Worm (Caenorhabditis elegans) whole organism, young adult: ENCODE data around the gene F44E5.2.

Experiments
- B0019.2 ChIP-seq: fragments of 200-800 bp; sonication (Bioruptor generic); conservative IDR thresholded peaks from 2 replicates; pipeline ENCODE4 v1.3.6; 2022; ENCODE audit warnings: missing genetic modification reagents, missing genetic modification characterization, missing compliant biosample characterization
- F10E7.11 ChIP-seq: sonication (generic microtip); optimal IDR thresholded peaks from 2 replicates; lab custom pipeline; 2017; ENCODE audit warnings: mild to moderate bottlenecking, missing genetic modification characterization, moderate library complexity, missing compliant biosample characterization
- F23B12.7 ChIP-seq: sonication (generic microtip); optimal IDR thresholded peaks from 2 replicates; lab custom pipeline; 2017; ENCODE audit warnings: missing genetic modification characterization, mild to moderate bottlenecking, missing compliant biosample characterization, antibody characterized with exemption, moderate library complexity; ENCODE audit not compliant: insufficient read depth
- F39B2.1 ChIP-seq: fragments of 200-800 bp; sonication (Bioruptor generic); IDR thresholded peaks from 2 replicates; pipeline ENCODE4 v1.3.6; 2022; ENCODE audit warnings: missing genetic modification reagents, missing genetic modification characterization, missing compliant biosample characterization
- F57C9.4 ChIP-seq: sonication (generic microtip); optimal IDR thresholded peaks from 2 replicates; lab custom pipeline; 2017; ENCODE audit warnings: mild to moderate bottlenecking, missing genetic modification characterization, missing compliant biosample characterization
- T07F8.4 ChIP-seq: sonication (generic microtip); optimal IDR thresholded peaks from 2 replicates; lab custom pipeline; 2016; ENCODE audit warnings: mild to moderate bottlenecking, missing genetic modification characterization, moderate library complexity, missing compliant biosample characterization
- T26A5.8 ChIP-seq: sonication (generic microtip); optimal IDR thresholded peaks from 2 replicates; lab custom pipeline; 2016; ENCODE audit warnings: missing genetic modification characterization, missing compliant biosample characterization
- Y53F4B.3 ChIP-seq: fragments of 200-800 bp; sonication (Bioruptor generic); IDR thresholded peaks from 2 replicates; pipeline ENCODE4 v1.3.6; 2022; ENCODE audit warnings: missing genetic modification reagents, missing genetic modification characterization, missing compliant biosample characterization
- Y53G8AR.9 ChIP-seq: fragments of 200-800 bp; sonication (Bioruptor generic); conservative IDR thresholded peaks from 2 replicates; pipeline ENCODE4 v1.3.6; 2022; ENCODE audit warnings: missing genetic modification reagents, missing genetic modification characterization, missing compliant biosample characterization
- ama-1 ChIP-seq, 3 experiments: fragments of 150-350 bp in 1 of 3; sonication (generic microtip) in 2 of 3; optimal IDR thresholded peaks; 2 replicates each; lab custom pipeline; 2014 to 2018; ENCODE audit warnings: missing biosample characterization in 2 of 3, missing genetic modification characterization in 2 of 3, missing genetic modification reagents in 2 of 3
- aptf-2 ChIP-seq: fragments of 200-800 bp; sonication (Bioruptor generic); conservative IDR thresholded peaks from 2 replicates; pipeline ENCODE4 v1.3.6; 2022; ENCODE audit warnings: missing genetic modification reagents, missing genetic modification characterization, missing compliant biosample characterization
- athp-1 ChIP-seq: sonication (generic microtip); optimal IDR thresholded peaks from 2 replicates; lab custom pipeline; 2017; ENCODE audit warnings: mild to moderate bottlenecking, missing genetic modification characterization, missing compliant biosample characterization
- attf-6 ChIP-seq: fragments of 200-800 bp; sonication (Bioruptor generic); IDR thresholded peaks from 2 replicates; pipeline ENCODE4 v1.3.6; 2022; ENCODE audit warnings: missing genetic modification reagents, missing genetic modification characterization, missing compliant biosample characterization
- bed-1 ChIP-seq: fragments of 200-800 bp; sonication (Bioruptor generic); IDR thresholded peaks from 2 replicates; pipeline ENCODE4 v1.3.6; 2022; ENCODE audit warnings: missing genetic modification reagents, missing genetic modification characterization, missing compliant biosample characterization
- bed-2 ChIP-seq: fragments of 200-800 bp; sonication (Bioruptor generic); IDR thresholded peaks from 2 replicates; pipeline ENCODE4 v1.3.6; 2022; ENCODE audit warnings: missing genetic modification reagents, missing genetic modification characterization, missing compliant biosample characterization
- cebp-1 ChIP-seq, 2 experiments: fragments of 200-800 bp in 1 of 2; sonication (Bioruptor generic) in 1 of 2; sonication (generic microtip) in 1 of 2; IDR thresholded peaks in 1 of 2; optimal IDR thresholded peaks in 1 of 2; 2 replicates each; pipeline versions ENCODE4 v1.3.6 to Lab custom; 2017 to 2022; ENCODE audit warnings: missing compliant biosample characterization in 2 of 2, missing genetic modification characterization in 2 of 2, mild to moderate bottlenecking in 1 of 2, missing genetic modification reagents in 1 of 2, moderate library complexity in 1 of 2
- cebp-2 ChIP-seq: fragments of 200-800 bp; sonication (Bioruptor generic); IDR thresholded peaks from 2 replicates; pipeline ENCODE4 v1.3.6; 2022; ENCODE audit warnings: missing genetic modification characterization, missing compliant biosample characterization
- ceh-27 ChIP-seq: fragments of 200-800 bp; sonication (Bioruptor generic); optimal IDR thresholded peaks from 2 replicates; lab custom pipeline; 2018; ENCODE audit warnings: mild to moderate bottlenecking, missing genetic modification characterization, moderate library complexity, missing compliant biosample characterization
- chd-7 ChIP-seq: sonication (generic microtip); optimal IDR thresholded peaks from 2 replicates; lab custom pipeline; 2016; ENCODE audit warnings: mild to moderate bottlenecking, missing genetic modification characterization, moderate library complexity, missing compliant biosample characterization
- dpl-1 ChIP-seq: fragments of 150-350 bp; optimal IDR thresholded peaks from 2 replicates; lab custom pipeline; 2014; ENCODE audit warnings: missing biosample characterization, missing genetic modification reagents, missing genetic modification characterization
- egl-18 ChIP-seq: fragments of 200-800 bp; sonication (Bioruptor generic); IDR thresholded peaks from 2 replicates; pipeline ENCODE4 v1.3.6; 2022; ENCODE audit warnings: missing genetic modification reagents, missing genetic modification characterization, missing compliant biosample characterization
- fkh-3 ChIP-seq: sonication (generic microtip); optimal IDR thresholded peaks from 2 replicates; lab custom pipeline; 2016; ENCODE audit warnings: mild to moderate bottlenecking, missing genetic modification characterization, missing compliant biosample characterization
- hmg-1.2 ChIP-seq: fragments of 200-800 bp; sonication (Bioruptor generic); IDR thresholded peaks from 2 replicates; pipeline ENCODE4 v1.3.6; 2022; ENCODE audit warnings: missing genetic modification reagents, missing genetic modification characterization, missing compliant biosample characterization
- hmg-20 ChIP-seq: fragments of 200-800 bp; sonication (Bioruptor generic); IDR thresholded peaks from 2 replicates; pipeline ENCODE4 v1.3.6; 2022; ENCODE audit warnings: missing genetic modification reagents, missing genetic modification characterization, missing compliant biosample characterization
- lag-1 ChIP-seq: fragments of 200-800 bp; sonication (Bioruptor generic); IDR thresholded peaks from 2 replicates; pipeline ENCODE4 v1.3.6; 2022; ENCODE audit warnings: missing genetic modification reagents, missing genetic modification characterization, missing compliant biosample characterization
- let-526 ChIP-seq: fragments of 200-800 bp; sonication (Bioruptor generic); IDR thresholded peaks from 2 replicates; pipeline ENCODE4 v1.3.6; 2022; ENCODE audit warnings: missing genetic modification reagents, missing genetic modification characterization, missing compliant biosample characterization
- let-607 ChIP-seq, 2 experiments: fragments of 200-800 bp in 1 of 2; sonication (Bioruptor generic) in 1 of 2; sonication (generic microtip) in 1 of 2; optimal IDR thresholded peaks; 2 replicates each; lab custom pipeline; 2016 to 2018; ENCODE audit warnings: mild to moderate bottlenecking in 2 of 2, missing compliant biosample characterization in 2 of 2, missing genetic modification characterization in 2 of 2, moderate library complexity in 2 of 2, missing genotype in 1 of 2
- lin-54 ChIP-seq: fragments of 200-800 bp; sonication (Bioruptor generic); optimal IDR thresholded peaks from 2 replicates; lab custom pipeline; 2018; ENCODE audit warnings: mild to moderate bottlenecking, missing genetic modification characterization, missing compliant biosample characterization
- lir-1 ChIP-seq: fragments of 200-800 bp; sonication (Bioruptor generic); conservative IDR thresholded peaks from 2 replicates; pipeline ENCODE4 v1.3.6; 2022; ENCODE audit warnings: missing genetic modification reagents, missing genetic modification characterization, missing compliant biosample characterization
- madf-10 ChIP-seq: sonication (generic microtip); optimal IDR thresholded peaks from 2 replicates; lab custom pipeline; 2016; ENCODE audit warnings: mild to moderate bottlenecking, missing genetic modification characterization, missing compliant biosample characterization
- madf-6 ChIP-seq: fragments of 200-800 bp; sonication (Bioruptor generic); IDR thresholded peaks from 2 replicates; pipeline ENCODE4 v1.3.6; 2022; ENCODE audit warnings: missing genetic modification reagents, missing genetic modification characterization, missing compliant biosample characterization
- madf-8 ChIP-seq: fragments of 200-800 bp; sonication (Bioruptor generic); conservative IDR thresholded peaks from 2 replicates; pipeline ENCODE4 v1.3.6; 2022; ENCODE audit warnings: missing genetic modification reagents, missing genetic modification characterization, missing compliant biosample characterization
- mel-28 ChIP-seq: sonication (generic microtip); optimal IDR thresholded peaks from 2 replicates; lab custom pipeline; 2016; ENCODE audit warnings: borderline replicate concordance, mild to moderate bottlenecking, missing genetic modification characterization, missing compliant biosample characterization
- mes-4 ChIP-seq: sonication (generic microtip); optimal IDR thresholded peaks from 2 replicates; lab custom pipeline; 2016; ENCODE audit warnings: missing genotype, missing genetic modification characterization, missing compliant biosample characterization
- nfya-2 ChIP-seq: fragments of 200-800 bp; sonication (Bioruptor generic); IDR thresholded peaks from 2 replicates; pipeline ENCODE4 v1.3.6; 2022; ENCODE audit warnings: missing genetic modification reagents, missing genetic modification characterization, missing compliant biosample characterization
- nhr-80 ChIP-seq: sonication (generic microtip); optimal IDR thresholded peaks from 2 replicates; lab custom pipeline; 2016; ENCODE audit warnings: missing genetic modification characterization, missing compliant biosample characterization
- rpc-1 ChIP-seq, 2 experiments: fragments of 150-350 bp in 1 of 2; sonication (generic microtip) in 1 of 2; optimal IDR thresholded peaks; 2 replicates each; lab custom pipeline; 2014 to 2018; ENCODE audit warnings: missing biosample characterization in 1 of 2, missing genetic modification characterization in 1 of 2, missing genetic modification reagents in 1 of 2, missing genotype in 1 of 2
- snpc-1.1 ChIP-seq: sonication (generic microtip); optimal IDR thresholded peaks from 2 replicates; lab custom pipeline; 2017; ENCODE audit warnings: missing genetic modification characterization, mild to moderate bottlenecking, missing compliant biosample characterization, antibody characterized with exemption, moderate library complexity, missing genotype, missing genetic modification reagents; ENCODE audit not compliant: insufficient read depth
- snpc-3.4 ChIP-seq: sonication (generic microtip); optimal IDR thresholded peaks from 2 replicates; lab custom pipeline; 2017; ENCODE audit warnings: missing genetic modification characterization, mild to moderate bottlenecking, missing compliant biosample characterization, antibody characterized with exemption, moderate library complexity, missing genotype, missing genetic modification reagents
- snpc-4 ChIP-seq, 5 experiments: fragments of 150-350 bp in 1 of 5; sonication (generic microtip) in 4 of 5; optimal IDR thresholded peaks; 2 replicates each; lab custom pipeline; 2014 to 2018; ENCODE audit warnings: missing genetic modification characterization in 5 of 5, missing biosample characterization in 3 of 5, antibody characterized with exemption in 2 of 5, mild to moderate bottlenecking in 2 of 5, missing compliant biosample characterization in 2 of 5, missing genotype in 2 of 5, moderate library complexity in 2 of 5, missing genetic modification reagents in 1 of 5
- somi-1 ChIP-seq: fragments of 200-800 bp; sonication (Bioruptor generic); optimal IDR thresholded peaks from 2 replicates; lab custom pipeline; 2018; ENCODE audit warnings: mild to moderate bottlenecking, missing genetic modification characterization, missing compliant biosample characterization
- sptf-2 ChIP-seq: fragments of 200-800 bp; sonication (Bioruptor generic); optimal IDR thresholded peaks from 2 replicates; lab custom pipeline; 2018; ENCODE audit warnings: mild to moderate bottlenecking, missing genetic modification characterization, missing compliant biosample characterization
- tbp1 ChIP-seq: fragments of 200-800 bp; sonication (Bioruptor generic); optimal IDR thresholded peaks from 2 replicates; lab custom pipeline; 2018; ENCODE audit warnings: mild to moderate bottlenecking, missing genetic modification characterization, missing compliant biosample characterization
- tbx-9 ChIP-seq: sonication (generic microtip); optimal IDR thresholded peaks from 2 replicates; lab custom pipeline; 2016; ENCODE audit warnings: borderline replicate concordance, missing genetic modification characterization, inconsistent platforms, missing compliant biosample characterization
- ztf-22 ChIP-seq: fragments of 200-800 bp; sonication (Bioruptor generic); optimal IDR thresholded peaks from 2 replicates; lab custom pipeline; 2018; ENCODE audit warnings: mild to moderate bottlenecking, missing genetic modification characterization, moderate library complexity, missing compliant biosample characterization
- ztf-25 ChIP-seq: fragments of 200-800 bp; sonication (Bioruptor generic); IDR thresholded peaks from 2 replicates; pipeline ENCODE4 v1.3.6; 2022; ENCODE audit warnings: missing genetic modification reagents, missing genetic modification characterization, missing compliant biosample characterization

The F44E5.2 gene

DNA sequence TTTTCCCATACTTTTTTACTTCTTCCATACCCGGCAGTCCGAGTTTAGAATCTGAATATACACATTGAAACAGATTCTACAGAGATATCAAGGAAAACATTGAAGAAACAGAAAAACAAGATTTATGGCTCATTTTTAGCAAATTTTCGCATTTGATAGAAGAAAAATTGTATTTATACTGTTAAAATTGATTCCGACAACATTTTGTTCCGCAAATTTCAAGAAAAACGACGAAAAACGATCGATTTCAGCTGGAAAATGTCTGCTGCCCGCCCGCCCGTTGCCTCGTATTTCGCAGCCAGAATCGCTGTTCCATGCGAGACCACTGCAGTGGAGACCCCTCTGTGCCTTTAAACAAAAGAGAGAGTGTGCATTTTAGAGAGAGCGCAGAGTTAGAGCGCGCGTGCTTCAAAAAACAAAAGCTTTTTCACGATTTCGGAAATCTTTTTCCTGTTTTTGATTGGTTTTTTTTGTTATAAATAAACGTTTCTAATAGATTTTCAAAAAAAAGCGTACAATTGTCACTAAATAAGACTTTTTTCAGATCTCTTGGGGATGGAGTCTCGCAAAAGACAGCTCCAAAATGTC is 11.4 kb downstream of the F44E5.2 start, which contains the start of the genes patr-1 and dna-2 (continued):
- TF ChIP-seq lag-1 (GFP tag; lab: Robert Waterston, UW), result no peak
- TF ChIP-seq Y53G8AR.9 (GFP tag; lab: Robert Waterston, UW), result no peak
- TF ChIP-seq ceh-27 (GFP tag; lab: Kevin White, UChicago), result peak; percentile 6
- TF ChIP-seq nhr-80 (tag; lab: Kevin White, UChicago), result peak; percentile 24
- TF ChIP-seq mel-28 (tag; lab: Kevin White, UChicago), result no peak
- no peak for TF ChIP-seq snpc-4 (GFP tag; optimal IDR thresholded peaks at IDR 0.05; lab: Kevin White, UChicago)
- TF ChIP-seq snpc-4 (tag; optimal IDR thresholded peaks at IDR 0.05; lab: Kevin White, UChicago), result peak in 3 of 4 experiments; percentile 7 to 63 (median 44)
- no peak for TF ChIP-seq egl-18 (GFP tag; lab: Robert Waterston, UW)
- no peak for TF ChIP-seq attf-6 (GFP tag; lab: Robert Waterston, UW)
- no peak for TF ChIP-seq rpc-1 (optimal IDR thresholded peaks at IDR 0.05; lab: Kevin White, UChicago)
- TF ChIP-seq rpc-1 (tag; optimal IDR thresholded peaks at IDR 0.05; lab: Kevin White, UChicago), result no peak
- TF ChIP-seq madf-6 (GFP tag; lab: Robert Waterston, UW), result peak; percentile 57
- TF ChIP-seq cebp-2 (GFP tag; lab: Robert Waterston, UW), result no peak
- TF ChIP-seq snpc-1.1 (tag; lab: Kevin White, UChicago), result peak; percentile 29
- TF ChIP-seq bed-1, result no peak
- no peak for TF ChIP-seq T26A5.8 (tag; lab: Kevin White, UChicago)
- TF ChIP-seq madf-8, result no peak
- TF ChIP-seq ztf-22, result no peak
- no peak for TF ChIP-seq Y53F4B.3
- TF ChIP-seq cebp-1 (GFP tag; IDR thresholded peaks at IDR 0.05; lab: Robert Waterston, UW), result no peak
- peak; percentile 63 for TF ChIP-seq cebp-1 (tag; optimal IDR thresholded peaks at IDR 0.05; lab: Kevin White, UChicago)
- TF ChIP-seq tbp1 (GFP tag; lab: Kevin White, UChicago), result peak; percentile 1
- no peak for TF ChIP-seq chd-7 (tag; lab: Kevin White, UChicago)
- no peak for TF ChIP-seq hmg-20 (GFP tag; lab: Robert Waterston, UW)
- no peak for TF ChIP-seq F10E7.11 (tag; lab: Kevin White, UChicago)
- no peak for TF ChIP-seq ztf-25 (GFP tag; lab: Robert Waterston, UW)
- TF ChIP-seq nfya-2 (GFP tag; lab: Robert Waterston, UW), result no peak
- TF ChIP-seq fkh-3, result no peak
- peak; percentile 12 for TF ChIP-seq snpc-3.4 (tag; lab: Kevin White, UChicago)
- no peak for TF ChIP-seq F57C9.4 (tag; lab: Kevin White, UChicago)
- TF ChIP-seq mes-4 (tag; lab: Kevin White, UChicago), result no peak
- no peak for TF ChIP-seq bed-2 (GFP tag; lab: Robert Waterston, UW)
- TF ChIP-seq athp-1 (tag; lab: Kevin White, UChicago), result no peak
- no peak for TF ChIP-seq aptf-2 (GFP tag; lab: Robert Waterston, UW)
- TF ChIP-seq tbx-9, result no peak
- no peak for TF ChIP-seq let-526 (GFP tag; lab: Robert Waterston, UW)
- no peak for TF ChIP-seq madf-10 (tag; lab: Kevin White, UChicago)
- no peak for TF ChIP-seq sptf-2
- TF ChIP-seq dpl-1 (GFP tag; lab: Kevin White, UChicago), result peak; percentile 53
- TF ChIP-seq lin-54, result peak; percentile 57
- no peak for TF ChIP-seq somi-1
- peak; percentile 63 for TF ChIP-seq F23B12.7 (tag; lab: Kevin White, UChicago)
- TF ChIP-seq F39B2.1 (GFP tag; lab: Robert Waterston, UW), result no peak
- no peak for TF ChIP-seq lir-1 (GFP tag; lab: Robert Waterston, UW)
- TF ChIP-seq let-607 (tag; optimal IDR thresholded peaks at IDR 0.05; lab: Kevin White, UChicago), result no peak
- no peak for TF ChIP-seq T07F8.4 (tag; lab: Kevin White, UChicago)
- TF ChIP-seq ama-1 (optimal IDR thresholded peaks at IDR 0.05; lab: Kevin White, UChicago), result no peak
- no peak for TF ChIP-seq ama-1 (GFP tag; optimal IDR thresholded peaks at IDR 0.05; lab: Kevin White, UChicago)
- no peak for TF ChIP-seq B0019.2 (GFP tag; lab: Robert Waterston, UW)
- TF ChIP-seq hmg-1.2 (GFP tag; lab: Robert Waterston, UW), result peak; percentile 95
